Fruit fly (Drosophila melanogaster): ENCODE data around the gene ATPsynbetaL.

dm6 chr3L:16053026-16053556, 44.5 kb upstream of the ATPsynbetaL start:
- TF ChIP-seq psq (optimal IDR thresholded peaks at IDR 0.05) (no peak), Sin3A (optimal IDR thresholded peaks at IDR 0.05) (no peak), Myc (optimal IDR thresholded peaks at IDR 0.05) (no peak), insv (optimal IDR thresholded peaks at IDR 0.05) (no peak), h (optimal IDR thresholded peaks at IDR 0.05) (no peak), ttk (optimal IDR thresholded peaks at IDR 0.05) (no peak)
